Fruit fly (Drosophila melanogaster): ENCODE data around the gene sc.
A peak's percentile ranks its signal among the peaks of the same experiment; 100 is the strongest.

The sc gene

DNA sequence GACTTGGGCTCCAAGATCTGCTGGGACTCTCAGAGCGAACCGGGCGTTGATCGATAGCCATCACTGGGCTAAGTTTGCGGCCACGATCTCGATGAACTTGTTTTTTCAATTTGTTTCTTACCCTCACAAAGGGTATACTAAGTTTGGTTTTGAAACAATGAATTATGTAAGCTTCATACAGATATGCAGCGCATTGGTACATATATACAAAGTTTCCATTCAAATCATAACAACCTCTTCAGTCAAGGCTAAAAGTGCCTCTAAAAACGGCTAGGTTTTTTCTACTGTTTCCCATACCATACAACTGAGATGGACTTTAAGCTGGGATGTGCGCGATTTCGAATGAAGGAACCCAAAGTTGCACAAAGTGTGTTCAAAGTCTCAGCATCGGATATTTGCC is 45.4 kb downstream of the sc start:
- TF ChIP-seq Hr39 (GFP tag; optimal IDR thresholded peaks at IDR 0.05) (peak; percentile 13), CG8119 (GFP tag; IDR thresholded peaks at IDR 0.05) (no peak), Ets96B (tag; optimal IDR thresholded peaks at IDR 0.05) (no peak), Lpt (GFP tag; optimal IDR thresholded peaks at IDR 0.05) (no peak), CG8632 (GFP tag; optimal IDR thresholded peaks at IDR 0.05) (no peak), topi (GFP tag; optimal IDR thresholded peaks at IDR 0.05) (peak; percentile 28), svp (GFP tag) (peak; percentile 48), CG11294 (GFP tag; IDR thresholded peaks at IDR 0.05) (no peak), Sox102F (GFP tag; optimal IDR thresholded peaks at IDR 0.05) (peak; percentile 48), esn (GFP tag; optimal IDR thresholded peaks at IDR 0.05) (peak; percentile 31), acj6 (GFP tag; optimal IDR thresholded peaks at IDR 0.05) (no peak), CG1621 (tag; optimal IDR thresholded peaks at IDR 0.05) (no peak), Eip75B (GFP tag; optimal IDR thresholded peaks at IDR 0.05) (no peak), Smox (GFP tag; optimal IDR thresholded peaks at IDR 0.05) (peak; percentile 11), CG6854 (GFP tag; optimal IDR thresholded peaks at IDR 0.05) (no peak), lz (GFP tag; optimal IDR thresholded peaks at IDR 0.05) (peak; percentile 7), CG31627 (GFP tag; optimal IDR thresholded peaks at IDR 0.05) (peak; percentile 5), net (GFP tag; optimal IDR thresholded peaks at IDR 0.05) (no peak), CG15336 (GFP tag; IDR thresholded peaks at IDR 0.05) (no peak), CG9139 (GFP tag; optimal IDR thresholded peaks at IDR 0.05) (no peak), Met (GFP tag; optimal IDR thresholded peaks at IDR 0.05) (peak; percentile 28), CG10631 (GFP tag; optimal IDR thresholded peaks at IDR 0.05) (no peak), CG16779 (tag; optimal IDR thresholded peaks at IDR 0.05) (no peak), achi (GFP tag; optimal IDR thresholded peaks at IDR 0.05) (no peak), CG6792 (GFP tag; optimal IDR thresholded peaks at IDR 0.05) (no peak), Eip78C (GFP tag) (peak; percentile 73), Hr4 (GFP tag; optimal IDR thresholded peaks at IDR 0.05) (no peak)

DNA sequence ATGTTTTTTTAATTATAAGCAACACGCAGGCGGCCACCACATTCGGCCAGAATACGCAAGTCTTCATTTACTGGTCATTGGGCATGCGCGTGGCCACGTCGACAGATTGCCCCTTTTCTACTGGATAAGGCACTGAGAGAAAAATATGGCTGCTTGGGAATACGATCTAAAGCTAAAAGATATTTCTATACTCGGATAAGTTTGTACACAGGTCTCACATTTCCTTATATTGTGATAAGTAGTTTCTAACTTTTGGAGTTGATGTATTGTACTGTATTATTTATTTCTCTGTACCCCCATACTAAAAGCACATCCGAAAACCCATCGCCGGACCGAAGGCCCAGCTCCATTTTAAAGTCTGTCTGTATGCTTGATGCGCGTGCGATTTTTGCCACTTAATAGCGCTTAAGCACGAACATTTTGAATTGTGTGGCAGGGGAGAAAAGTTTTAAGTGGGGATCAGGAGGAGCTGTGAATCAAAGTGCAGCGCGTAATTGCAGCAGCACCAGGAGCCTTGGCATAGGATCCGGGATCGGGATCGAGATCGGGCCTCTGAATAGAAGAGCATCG is 48.2 kb downstream of the sc start:
- TF ChIP-seq eg (GFP tag; IDR thresholded peaks at IDR 0.05) (0 out of 3 replicates have a peak, but pooled peaks have one; percentile 12), dac (GFP tag; optimal IDR thresholded peaks at IDR 0.05) (no peak), Eip93F (GFP tag; optimal IDR thresholded peaks at IDR 0.05) (no peak), CG31627 (GFP tag; optimal IDR thresholded peaks at IDR 0.05) (peak; percentile 55), CG6854 (GFP tag; optimal IDR thresholded peaks at IDR 0.05) (no peak), spab (GFP tag; optimal IDR thresholded peaks at IDR 0.05) (peak; percentile 71), Smox (GFP tag; optimal IDR thresholded peaks at IDR 0.05) (peak; percentile 50), CG11294 (GFP tag; IDR thresholded peaks at IDR 0.05) (no peak), CG8119 (GFP tag; IDR thresholded peaks at IDR 0.05) (peak; percentile 47; the same call in 1 of the 3 replicates), Lpt (GFP tag; optimal IDR thresholded peaks at IDR 0.05) (no peak), Hr39 (GFP tag; optimal IDR thresholded peaks at IDR 0.05) (peak; percentile 53), CG34406 (GFP tag; optimal IDR thresholded peaks at IDR 0.05) (peak; percentile 59), OdsH (GFP tag; optimal IDR thresholded peaks at IDR 0.05) (peak; percentile 53), topi (GFP tag; optimal IDR thresholded peaks at IDR 0.05) (peak; percentile 72), CG1621 (tag; optimal IDR thresholded peaks at IDR 0.05) (peak; percentile 70), CG32006 (GFP tag; optimal IDR thresholded peaks at IDR 0.05) (peak; percentile 21), CG7368 (GFP tag; optimal IDR thresholded peaks at IDR 0.05) (peak; percentile 58), CG15336 (GFP tag; IDR thresholded peaks at IDR 0.05) (no peak; the same call in 1 of the 2 replicates), Eip75B (GFP tag; optimal IDR thresholded peaks at IDR 0.05) (peak; percentile 73), vri (GFP tag; optimal IDR thresholded peaks at IDR 0.05) (peak; percentile 39), CG4318 (GFP tag; optimal IDR thresholded peaks at IDR 0.05) (no peak), CG6808 (GFP tag; optimal IDR thresholded peaks at IDR 0.05) (peak; percentile 73), CG11902 (GFP tag; optimal IDR thresholded peaks at IDR 0.05) (peak; percentile 17), svp (GFP tag) (peak; percentile 78), CG6163 (GFP tag; IDR thresholded peaks at IDR 0.05) (peak; percentile 69), CG6792 (GFP tag; optimal IDR thresholded peaks at IDR 0.05) (peak; percentile 60), CG11762 (GFP tag; optimal IDR thresholded peaks at IDR 0.05; ENCODE audit: insufficient read depth) (peak; percentile 19), Eip78C (GFP tag) (peak; percentile 92), Met (GFP tag; optimal IDR thresholded peaks at IDR 0.05) (peak; percentile 64), fd85E (GFP tag; optimal IDR thresholded peaks at IDR 0.05) (no peak), CG3032 (tag; optimal IDR thresholded peaks at IDR 0.05) (peak; percentile 74), fkh (GFP tag; optimal IDR thresholded peaks at IDR 0.05) (no peak), Hr4 (GFP tag; optimal IDR thresholded peaks at IDR 0.05) (no peak), CG6276 (GFP tag; optimal IDR thresholded peaks at IDR 0.05) (no peak), dsx (GFP tag; optimal IDR thresholded peaks at IDR 0.05; ENCODE audit: poor library complexity, severe bottlenecking) (peak; percentile 75), Blimp-1 (GFP tag; optimal IDR thresholded peaks at IDR 0.05) (no peak), Sox15 (GFP tag; optimal IDR thresholded peaks at IDR 0.05) (peak; percentile 20), CG9139 (GFP tag; optimal IDR thresholded peaks at IDR 0.05) (peak; percentile 58)
